Fruit fly (Drosophila melanogaster) whole organism, embryonic: ENCODE measurements around the gene CG11699.

Experiments
- Blimp-1 ChIP-seq: fragments of 200-800 bp; sonication (Bioruptor generic); optimal IDR thresholded peaks from 3 replicates; lab custom pipeline; 2018; ENCODE audit warnings: missing biosample characterization, missing genetic modification characterization, mild to moderate bottlenecking, moderate library complexity, missing genetic modification reagents
- CG10565 ChIP-seq: fragments of 200-800 bp; sonication (Bioruptor generic); optimal IDR thresholded peaks from 3 replicates; lab custom pipeline; 2016; ENCODE audit warnings: missing biosample characterization, mild to moderate bottlenecking, missing genetic modification characterization
- CG11560 ChIP-seq: fragments of 200-800 bp; sonication (Bioruptor generic); IDR thresholded peaks from 3 replicates; pipeline ENCODE4 v1.3.6; 2022; ENCODE audit warnings: missing biosample characterization, missing genetic modification characterization
- CG12104 ChIP-seq: fragments of 200-800 bp; sonication (Bioruptor generic); optimal IDR thresholded peaks from 3 replicates; lab custom pipeline; 2016; ENCODE audit warnings: missing biosample characterization, missing genetic modification characterization
- CG15011 ChIP-seq: fragments of 200-800 bp; sonication (Bioruptor generic); optimal IDR thresholded peaks from 3 replicates; lab custom pipeline; 2018; ENCODE audit warnings: missing biosample characterization, mild to moderate bottlenecking, missing genetic modification characterization
- CG15073 ChIP-seq: fragments of 200-800 bp; sonication (Bioruptor generic); optimal IDR thresholded peaks from 2 replicates; lab custom pipeline; 2016; ENCODE audit warnings: missing biosample characterization, missing genetic modification characterization
- CG15479 ChIP-seq: fragments of 200-800 bp; sonication (Bioruptor generic); optimal IDR thresholded peaks from 3 replicates; lab custom pipeline; 2019; ENCODE audit warnings: missing biosample characterization, mild to moderate bottlenecking, missing genetic modification characterization, moderate library complexity
- CG16815 ChIP-seq: fragments of 200-800 bp; sonication (Bioruptor generic); optimal IDR thresholded peaks from 3 replicates; lab custom pipeline; 2017; ENCODE audit warnings: missing biosample characterization, mild to moderate bottlenecking, missing genetic modification characterization
- CG2712 ChIP-seq: fragments of 200-800 bp; optimal IDR thresholded peaks from 3 replicates; lab custom pipeline; 2019; ENCODE audit warnings: missing biosample characterization, mild to moderate bottlenecking, missing genetic modification characterization, moderate library complexity
- CG30020 ChIP-seq: fragments of 200-800 bp; optimal IDR thresholded peaks from 2 replicates; lab custom pipeline; 2019; ENCODE audit warnings: missing biosample characterization, mild to moderate bottlenecking, missing genetic modification characterization, moderate library complexity
- CG3847 ChIP-seq: fragments of 200-800 bp; sonication (Bioruptor generic); IDR thresholded peaks from 2 replicates; pipeline ENCODE4 v1.3.6; 2022; ENCODE audit warnings: missing biosample characterization, missing genetic modification characterization
- CG6765 ChIP-seq: fragments of 200-800 bp; sonication (Bioruptor generic); optimal IDR thresholded peaks from 3 replicates; lab custom pipeline; 2017; ENCODE audit warnings: missing biosample characterization, mild to moderate bottlenecking, missing genetic modification characterization
- CG8388 ChIP-seq: fragments of 200-800 bp; sonication (Bioruptor generic); optimal IDR thresholded peaks from 2 replicates; lab custom pipeline; 2019; ENCODE audit warnings: missing biosample characterization, mild to moderate bottlenecking, missing genetic modification characterization, moderate library complexity
- CG8944 ChIP-seq: fragments of 200-800 bp; sonication (Bioruptor generic); optimal IDR thresholded peaks from 3 replicates; lab custom pipeline; 2016; ENCODE audit warnings: missing biosample characterization, missing genetic modification characterization
- CG9437 ChIP-seq: fragments of 200-800 bp; sonication (Bioruptor generic); optimal IDR thresholded peaks from 2 replicates; lab custom pipeline; 2018; ENCODE audit warnings: missing biosample characterization, mild to moderate bottlenecking, missing genetic modification characterization
- CG9609 ChIP-seq: fragments of 200-800 bp; sonication (Bioruptor generic); optimal IDR thresholded peaks from 3 replicates; lab custom pipeline; 2016; ENCODE audit warnings: missing biosample characterization, missing genetic modification characterization
- CHES-1-like ChIP-seq: fragments of 200-800 bp; sonication (Bioruptor generic); optimal IDR thresholded peaks from 2 replicates; lab custom pipeline; 2016; ENCODE audit warnings: missing biosample characterization, missing genetic modification characterization
- Chrac-16 ChIP-seq: fragments of 200-800 bp; sonication (Bioruptor generic); optimal IDR thresholded peaks from 3 replicates; lab custom pipeline; 2016; ENCODE audit warnings: missing biosample characterization, missing genetic modification characterization
- Deaf1 ChIP-seq: fragments of 200-800 bp; optimal IDR thresholded peaks from 3 replicates; lab custom pipeline; 2019; ENCODE audit warnings: missing biosample characterization, mild to moderate bottlenecking, missing genetic modification characterization, moderate library complexity
- Fer1 ChIP-seq: fragments of 200-800 bp; sonication (Bioruptor generic); optimal IDR thresholded peaks from 2 replicates; lab custom pipeline; 2017; ENCODE audit warnings: missing biosample characterization, mild to moderate bottlenecking, missing genetic modification characterization
- Gsc ChIP-seq: fragments of 200-800 bp; sonication (Bioruptor generic); IDR thresholded peaks from 2 replicates; pipeline ENCODE4 v1.3.6; 2022; ENCODE audit warnings: missing biosample characterization, missing genetic modification characterization
- Hmr ChIP-seq: fragments of 200-800 bp; sonication (Bioruptor generic); optimal IDR thresholded peaks from 3 replicates; lab custom pipeline; 2017; ENCODE audit warnings: mild to moderate bottlenecking, missing biosample characterization, missing genetic modification reagents, missing genetic modification characterization
- Hmx ChIP-seq: fragments of 200-800 bp; sonication (Bioruptor generic); optimal IDR thresholded peaks from 2 replicates; lab custom pipeline; 2016; ENCODE audit warnings: missing biosample characterization, missing genetic modification characterization
- Kr ChIP-seq: fragments of 200-800 bp; sonication (Bioruptor generic); optimal IDR thresholded peaks from 2 replicates; lab custom pipeline; 2017; ENCODE audit warnings: missing biosample characterization, mild to moderate bottlenecking, missing genetic modification characterization
- Lim3 ChIP-seq: fragments of 200-800 bp; sonication (Bioruptor generic); IDR thresholded peaks from 2 replicates; pipeline ENCODE4 v1.3.6; 2022; ENCODE audit warnings: missing biosample characterization, missing genetic modification characterization
- Mes4 ChIP-seq: fragments of 200-800 bp; sonication (Bioruptor generic); optimal IDR thresholded peaks from 2 replicates; lab custom pipeline; 2016; ENCODE audit warnings: missing biosample characterization, missing genetic modification characterization
- Mrtf ChIP-seq: fragments of 200-800 bp; sonication (Bioruptor generic); IDR thresholded peaks from 3 replicates; pipeline ENCODE4 v1.3.6; 2022; ENCODE audit warnings: missing biosample characterization, missing genetic modification characterization
- NfI ChIP-seq: fragments of 200-800 bp; sonication (Bioruptor generic); optimal IDR thresholded peaks from 3 replicates; lab custom pipeline; 2018; ENCODE audit warnings: missing biosample characterization, mild to moderate bottlenecking, missing genetic modification characterization, moderate library complexity
- Tbp ChIP-seq: fragments of >200 bp; optimal IDR thresholded peaks from 2 replicates; lab custom pipeline; 2018; ENCODE audit warnings: missing biosample characterization, missing genetic modification characterization
- Trl ChIP-seq, 3 experiments: fragments of >200 bp in 2 of 3; fragments of 200-800 bp in 1 of 3; sonication (Bioruptor generic) in 1 of 3; optimal IDR thresholded peaks; 2 replicates in 1 of 3; 3 replicates in 2 of 3; lab custom pipeline; 2016 to 2017; ENCODE audit warnings: missing biosample characterization in 1 of 3, missing genetic modification characterization in 1 of 3
- YL-1 ChIP-seq: fragments of 200-800 bp; sonication (Bioruptor generic); optimal IDR thresholded peaks from 3 replicates; lab custom pipeline; 2017; ENCODE audit warnings: missing biosample characterization, mild to moderate bottlenecking, missing genetic modification characterization
- ci ChIP-seq: fragments of 200-800 bp; sonication (Bioruptor generic); IDR thresholded peaks from 3 replicates; pipeline ENCODE4 v1.3.6; 2022; ENCODE audit warnings: missing biosample characterization, missing genetic modification characterization
- corto ChIP-seq: fragments of 200-800 bp; sonication (Bioruptor generic); optimal IDR thresholded peaks from 2 replicates; lab custom pipeline; 2016; ENCODE audit warnings: missing biosample characterization, mild to moderate bottlenecking, missing genetic modification characterization, moderate library complexity
- crp ChIP-seq, 2 experiments: fragments of 200-800 bp; sonication (Bioruptor generic); optimal IDR thresholded peaks; 2 replicates in 1 of 2; 3 replicates in 1 of 2; lab custom pipeline; 2017; ENCODE audit warnings: missing biosample characterization in 2 of 2, missing genetic modification characterization in 2 of 2, mild to moderate bottlenecking in 1 of 2, moderate library complexity in 1 of 2
- da ChIP-seq: fragments of 200-800 bp; sonication (Bioruptor generic); optimal IDR thresholded peaks from 2 replicates; lab custom pipeline; 2016; ENCODE audit warnings: missing biosample characterization, missing genetic modification characterization
- dimm ChIP-seq: fragments of 200-800 bp; sonication (Bioruptor generic); IDR thresholded peaks from 2 replicates; pipeline ENCODE4 v1.3.6; 2022; ENCODE audit warnings: missing biosample characterization, missing genetic modification characterization
- fd96Cb ChIP-seq: fragments of 200-800 bp; sonication (Bioruptor generic); optimal IDR thresholded peaks from 2 replicates; lab custom pipeline; 2018; ENCODE audit warnings: missing biosample characterization, mild to moderate bottlenecking, missing genetic modification characterization, moderate library complexity
- ham ChIP-seq: fragments of 200-800 bp; sonication (Bioruptor generic); IDR thresholded peaks from 2 replicates; pipeline ENCODE4 v1.3.6; 2022; ENCODE audit warnings: missing biosample characterization, missing genetic modification characterization
- klu ChIP-seq: fragments of 200-800 bp; sonication (Bioruptor generic); IDR thresholded peaks from 2 replicates; pipeline ENCODE4 v1.3.6; 2022; ENCODE audit warnings: missing biosample characterization, missing genetic modification characterization
- lab ChIP-seq: fragments of 200-800 bp; sonication (Bioruptor generic); optimal IDR thresholded peaks from 3 replicates; lab custom pipeline; 2017; ENCODE audit warnings: missing biosample characterization, missing genetic modification characterization, mild to moderate bottlenecking, moderate library complexity, missing genetic modification reagents
- lbe ChIP-seq: fragments of 200-800 bp; sonication (Bioruptor generic); optimal IDR thresholded peaks from 2 replicates; lab custom pipeline; 2016; ENCODE audit warnings: missing biosample characterization, mild to moderate bottlenecking, missing genetic modification characterization
- nau ChIP-seq: fragments of 200-800 bp; sonication (Bioruptor generic); optimal IDR thresholded peaks from 3 replicates; lab custom pipeline; 2017; ENCODE audit warnings: missing biosample characterization, mild to moderate bottlenecking, missing genetic modification characterization, missing genetic modification reagents
- org-1 ChIP-seq: fragments of 200-800 bp; sonication (Bioruptor generic); optimal IDR thresholded peaks from 2 replicates; lab custom pipeline; 2017; ENCODE audit warnings: missing biosample characterization, missing genetic modification characterization
- psq ChIP-seq: fragments of 200-800 bp; sonication (Bioruptor generic); optimal IDR thresholded peaks from 2 replicates; lab custom pipeline; 2017; ENCODE audit warnings: missing biosample characterization, missing genetic modification characterization
- pzg ChIP-seq: fragments of 200-800 bp; sonication (Bioruptor generic); optimal IDR thresholded peaks from 3 replicates; lab custom pipeline; 2018; ENCODE audit warnings: missing biosample characterization, mild to moderate bottlenecking, missing genetic modification characterization, moderate library complexity
- ro ChIP-seq: fragments of 200-800 bp; sonication (Bioruptor generic); IDR thresholded peaks from 2 replicates; pipeline ENCODE4 v1.3.6; 2022; ENCODE audit warnings: missing biosample characterization, missing genetic modification characterization
- sqz ChIP-seq: fragments of 200-800 bp; sonication (Bioruptor generic); optimal IDR thresholded peaks from 3 replicates; lab custom pipeline; 2018; ENCODE audit warnings: missing biosample characterization, mild to moderate bottlenecking, missing genetic modification characterization
- tap ChIP-seq: fragments of 200-800 bp; optimal IDR thresholded peaks from 3 replicates; lab custom pipeline; 2019; ENCODE audit warnings: missing biosample characterization, mild to moderate bottlenecking, missing genetic modification characterization, moderate library complexity
- twi ChIP-seq: fragments of 200-800 bp; optimal IDR thresholded peaks from 2 replicates; lab custom pipeline; 2019; ENCODE audit warnings: missing biosample characterization, mild to moderate bottlenecking, missing genetic modification characterization, moderate library complexity
- usp ChIP-seq: fragments of >200 bp; optimal IDR thresholded peaks from 2 replicates; lab custom pipeline; 2017; ENCODE audit warnings: missing biosample characterization, missing genetic modification characterization

CG11699 gene

dm6 chrX:11569956-11570695, at the start of gene CG11699, which contains the start of gene Polr2A (continued):
- TF ChIP-seq fd96Cb (tag; lab: Kevin White, UChicago) (no peak), Deaf1 (tag; lab: Kevin White, UChicago) (peak; percentile 42), da (GFP tag; lab: Kevin White, UChicago) (no peak), Tbp (GFP tag; lab: Kevin White, UChicago) (no peak), CG9437 (no peak), YL-1 (peak; percentile 85), ham (no peak), Lim3 (GFP tag; lab: Robert Waterston, UW) (no peak), sqz (peak; percentile 54), twi (tag; lab: Kevin White, UChicago) (peak; percentile 48), ci (no peak), NfI (GFP tag; lab: Kevin White, UChicago) (peak; percentile 32), Gsc (GFP tag; lab: Robert Waterston, UW) (no peak), CG3847 (GFP tag; lab: Robert Waterston, UW) (peak; percentile 67), Fer1 (GFP tag; lab: Kevin White, UChicago) (peak; percentile 47), CG16815 (GFP tag; lab: Kevin White, UChicago) (no peak), Trl (optimal IDR thresholded peaks at IDR 0.05; lab: Kevin White, UChicago) (no peak), Trl (GFP tag; optimal IDR thresholded peaks at IDR 0.05; lab: Kevin White, UChicago) (peak; percentile 6), Hmr (GFP tag; lab: Kevin White, UChicago) (no peak), tap (no peak), lab (GFP tag; lab: Kevin White, UChicago) (no peak), CG10565 (GFP tag; lab: Kevin White, UChicago) (no peak), Hmx (GFP tag; lab: Kevin White, UChicago) (no peak), Blimp-1 (no peak), CG15479 (GFP tag; lab: Kevin White, UChicago) (peak; percentile 36), Mrtf (GFP tag; lab: Robert Waterston, UW) (no peak), nau (GFP tag; lab: Kevin White, UChicago) (no peak), crp (GFP tag; optimal IDR thresholded peaks at IDR 0.05; lab: Kevin White, UChicago) (peak; percentile 3 to 90), CG8388 (GFP tag; lab: Kevin White, UChicago) (no peak), CG30020 (peak; percentile 55), CHES-1-like (GFP tag; lab: Kevin White, UChicago) (no peak), lbe (peak; percentile 44), pzg (peak; percentile 71), usp (GFP tag; lab: Kevin White, UChicago) (no peak), Kr (GFP tag; lab: Kevin White, UChicago) (no peak), org-1 (GFP tag; lab: Kevin White, UChicago) (no peak), CG8944 (GFP tag; lab: Kevin White, UChicago) (no peak), CG9609 (GFP tag; lab: Kevin White, UChicago) (no peak), klu (no peak), CG15073 (GFP tag; lab: Kevin White, UChicago) (no peak), CG6765 (GFP tag; lab: Kevin White, UChicago) (no peak), CG15011 (GFP tag; lab: Kevin White, UChicago) (no peak), ro (no peak), dimm (GFP tag; lab: Robert Waterston, UW) (no peak), psq (no peak), Chrac-16 (GFP tag; lab: Kevin White, UChicago) (peak; percentile 36), CG12104 (GFP tag; lab: Kevin White, UChicago) (peak; percentile 38), CG11560 (tag; lab: Robert Waterston, UW) (no peak), CG2712 (tag; lab: Kevin White, UChicago) (peak; percentile 57), Mes4 (GFP tag; lab: Kevin White, UChicago) (no peak), corto (no peak)
